Fruit fly (Drosophila melanogaster): ENCODE results near the gene Nepl15.

Gene Nepl15

DNA sequence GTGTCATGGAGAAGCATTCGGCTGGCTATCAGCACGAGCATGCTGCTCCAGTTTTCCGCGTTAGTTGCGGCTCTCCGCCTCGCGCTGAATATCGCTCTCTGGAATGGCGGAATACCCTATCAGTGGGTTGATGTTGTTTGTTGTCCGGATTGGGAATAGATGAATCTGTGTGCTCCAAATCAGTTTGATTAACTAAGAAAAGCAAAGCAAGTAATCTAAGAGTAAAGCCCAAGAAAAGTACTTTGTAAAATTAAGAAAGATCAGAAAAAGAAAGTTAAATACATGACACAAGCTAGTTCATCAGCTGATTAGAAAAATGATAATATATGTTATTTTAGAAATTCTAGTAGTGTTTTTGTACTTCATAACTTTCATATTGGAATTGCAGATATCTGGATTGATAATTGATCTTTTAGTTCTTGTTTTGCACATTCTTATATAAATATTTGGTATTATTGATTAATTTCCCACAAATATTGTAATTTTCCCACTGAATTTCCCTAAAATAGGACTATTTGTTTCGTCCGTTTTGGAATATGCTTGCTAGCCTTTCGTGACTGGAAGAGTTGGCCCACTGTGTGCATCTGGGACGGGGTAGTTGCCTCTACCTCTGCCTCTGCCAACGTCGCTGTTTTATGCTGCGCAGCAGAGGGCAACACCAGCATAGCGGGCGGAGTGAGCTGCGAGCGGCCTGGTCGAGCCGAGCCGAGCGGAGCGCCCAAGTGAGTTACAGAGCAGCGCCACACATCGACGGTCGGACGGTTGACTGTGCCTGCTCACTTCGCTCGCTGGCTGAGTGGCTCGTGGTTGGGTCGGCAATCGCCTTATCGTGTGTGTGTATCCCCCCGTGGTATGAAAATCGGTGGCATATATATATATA lies 11.8 kb downstream of the Nepl15 start (continued):
- TF ChIP-seq pum (GFP tag; optimal IDR thresholded peaks at IDR 0.05) (peak; percentile 41), gcm (GFP tag; optimal IDR thresholded peaks at IDR 0.05) (peak; percentile 25), CG3838 (GFP tag; optimal IDR thresholded peaks at IDR 0.05) (no peak), gsb-n (tag; optimal IDR thresholded peaks at IDR 0.05) (no peak), dysf (GFP tag; IDR thresholded peaks at IDR 0.05) (peak; percentile 68), ab (GFP tag; optimal IDR thresholded peaks at IDR 0.05) (no peak), luna (GFP tag; optimal IDR thresholded peaks at IDR 0.05) (no peak), CG18476 (GFP tag; optimal IDR thresholded peaks at IDR 0.05) (peak; percentile 46), btn (GFP tag; optimal IDR thresholded peaks at IDR 0.05) (no peak), sna (GFP tag; IDR thresholded peaks at IDR 0.05; ENCODE audit: partially characterized antibody) (peak; percentile 19; the same call in 1 of the 2 replicates), H2.0 (GFP tag; IDR thresholded peaks at IDR 0.05) (peak; percentile 58), CG4730 (GFP tag; IDR thresholded peaks at IDR 0.05) (peak; percentile 27), Pdp1 (GFP tag; optimal IDR thresholded peaks at IDR 0.05) (peak; percentile 8 to 55), cas (GFP tag; IDR thresholded peaks at IDR 0.05) (0 out of 2 replicates have a peak, but pooled peaks have one; percentile 25), pan (optimal IDR thresholded peaks at IDR 0.05) (no peak), pan (GFP tag; optimal IDR thresholded peaks at IDR 0.05 in 1 of 2, IDR thresholded peaks at IDR 0.05 in 1 of 2) (peak in 1 of 2 experiments; percentile 51), Dbx (GFP tag; IDR thresholded peaks at IDR 0.05) (peak; percentile 78), Neu2 (GFP tag; optimal IDR thresholded peaks at IDR 0.05; ENCODE audit: borderline replicate concordance) (no peak), dmrt99B (tag; optimal IDR thresholded peaks at IDR 0.05) (peak; percentile 72), Dfd (GFP tag; optimal IDR thresholded peaks at IDR 0.05) (peak in 1 of 2 experiments; percentile 78), Med (GFP tag) (peak; percentile 86), lilli (GFP tag; optimal IDR thresholded peaks at IDR 0.05) (peak; percentile 58), CG14441 (GFP tag; IDR thresholded peaks at IDR 0.05) (peak; percentile 62), dimm (GFP tag; IDR thresholded peaks at IDR 0.05) (no peak), CG13894 (tag; optimal IDR thresholded peaks at IDR 0.05) (peak; percentile 9), aop (GFP tag; IDR thresholded peaks at IDR 0.05) (no peak), D19A (tag; optimal IDR thresholded peaks at IDR 0.05) (peak; percentile 92), exex (tag; optimal IDR thresholded peaks at IDR 0.05) (no peak), CG14014 (GFP tag; IDR thresholded peaks at IDR 0.05) (peak; percentile 50; the same call in 1 of the 2 replicates), CG1233 (GFP tag; optimal IDR thresholded peaks at IDR 0.05) (peak; percentile 66), onecut (GFP tag; IDR thresholded peaks at IDR 0.05) (no peak; the same call in 1 of the 2 replicates), lbe (GFP tag; optimal IDR thresholded peaks at IDR 0.05) (no peak), CG2120 (GFP tag; optimal IDR thresholded peaks at IDR 0.05) (peak; percentile 72), ase (GFP tag; IDR thresholded peaks at IDR 0.05) (peak; percentile 35; the same call in 2 of the 3 replicates), CG11456 (GFP tag; IDR thresholded peaks at IDR 0.05) (peak; percentile 77), kay (GFP tag; optimal IDR thresholded peaks at IDR 0.05) (no peak), Sry-δ (GFP tag; optimal IDR thresholded peaks at IDR 0.05) (no peak), nmo (GFP tag; optimal IDR thresholded peaks at IDR 0.05) (peak; percentile 78), chif (GFP tag; optimal IDR thresholded peaks at IDR 0.05) (peak in 1 of 2 experiments; percentile 40), klu (GFP tag; IDR thresholded peaks at IDR 0.05) (no peak), fru (optimal IDR thresholded peaks at IDR 0.05) (no peak), CG17802 (tag; optimal IDR thresholded peaks at IDR 0.05) (no peak), sqz (GFP tag; optimal IDR thresholded peaks at IDR 0.05) (peak; percentile 62), gro (GFP tag; optimal IDR thresholded peaks at IDR 0.05) (no peak), ssp (GFP tag; IDR thresholded peaks at IDR 0.05) (peak; percentile 37; the same call in 1 of the 2 replicates), sr (GFP tag; IDR thresholded peaks at IDR 0.05) (0 out of 3 replicates have a peak, but pooled peaks have one; percentile 28), PHDP (tag; optimal IDR thresholded peaks at IDR 0.05) (peak; percentile 62), ewg (GFP tag; optimal IDR thresholded peaks at IDR 0.05) (peak; percentile 23), CG12071 (GFP tag; optimal IDR thresholded peaks at IDR 0.05) (peak; percentile 38), NC2β (GFP tag; optimal IDR thresholded peaks at IDR 0.05) (no peak)
